Fruit fly (Drosophila melanogaster) whole organism, pupa: Measurements from ENCODE around the gene Arf4.
A peak's percentile ranks its signal among the peaks of the same experiment; 100 is the strongest.

Source experiments
- CG10348 ChIP-seq: fragments of 200-800 bp; sonication (Bioruptor generic); IDR thresholded peaks from 2 replicates; pipeline ENCODE4 v1.3.6; 2022; ENCODE audit warnings: missing biosample characterization, missing genetic modification characterization
- CG12605 ChIP-seq: fragments of 200-800 bp; sonication (Bioruptor generic); IDR thresholded peaks from 2 replicates; pipeline ENCODE4 v1.3.6; 2022; ENCODE audit warnings: missing biosample characterization, missing genetic modification characterization
- CG13204 ChIP-seq: fragments of 200-800 bp; sonication (Bioruptor generic); optimal IDR thresholded peaks from 2 replicates; lab custom pipeline; 2018; ENCODE audit warnings: missing biosample characterization, mild to moderate bottlenecking, missing genetic modification characterization, moderate library complexity
- CG14655 ChIP-seq: fragments of 200-800 bp; sonication (Bioruptor generic); optimal IDR thresholded peaks from 3 replicates; lab custom pipeline; 2017; ENCODE audit warnings: mild to moderate bottlenecking, missing biosample characterization, missing genetic modification reagents, missing genetic modification characterization
- CG15710 ChIP-seq: fragments of 200-800 bp; sonication (Bioruptor generic); optimal IDR thresholded peaks from 2 replicates; lab custom pipeline; 2018; ENCODE audit warnings: missing biosample characterization, mild to moderate bottlenecking, missing genetic modification characterization, moderate library complexity
- CG17806 ChIP-seq: fragments of 200-800 bp; sonication (Bioruptor generic); optimal IDR thresholded peaks from 2 replicates; lab custom pipeline; 2018; ENCODE audit warnings: missing biosample characterization, mild to moderate bottlenecking, missing genetic modification characterization, moderate library complexity
- CG32121 ChIP-seq: fragments of 200-800 bp; sonication (Bioruptor generic); IDR thresholded peaks from 2 replicates; pipeline ENCODE4 v1.3.6; 2022; ENCODE audit warnings: missing biosample characterization, missing genetic modification characterization
- CG34367 ChIP-seq: fragments of 200-800 bp; sonication (Bioruptor generic); optimal IDR thresholded peaks from 2 replicates; lab custom pipeline; 2018; ENCODE audit warnings: missing biosample characterization, mild to moderate bottlenecking, missing genetic modification characterization
- CG4496 ChIP-seq: fragments of 200-800 bp; sonication (Bioruptor generic); IDR thresholded peaks from 3 replicates; pipeline ENCODE4 v1.3.6; 2022; ENCODE audit warnings: missing biosample characterization, missing genetic modification characterization
- CG8159 ChIP-seq: fragments of 200-800 bp; sonication (Bioruptor generic); optimal IDR thresholded peaks from 3 replicates; lab custom pipeline; 2018; ENCODE audit warnings: missing biosample characterization, mild to moderate bottlenecking, missing genetic modification characterization, moderate library complexity
- CG8301 ChIP-seq: fragments of 200-800 bp; sonication (Bioruptor generic); optimal IDR thresholded peaks from 2 replicates; lab custom pipeline; 2018; ENCODE audit warnings: missing biosample characterization, mild to moderate bottlenecking, missing genetic modification characterization
- CG9948 ChIP-seq: fragments of 200-800 bp; sonication (Bioruptor generic); optimal IDR thresholded peaks from 2 replicates; lab custom pipeline; 2018; ENCODE audit warnings: missing biosample characterization, mild to moderate bottlenecking, missing genetic modification characterization, moderate library complexity
- D1 ChIP-seq: fragments of 200-800 bp; sonication (Bioruptor generic); optimal IDR thresholded peaks from 2 replicates; lab custom pipeline; 2018; ENCODE audit warnings: missing biosample characterization, mild to moderate bottlenecking, missing genetic modification characterization, moderate library complexity
- EcR ChIP-seq: fragments of 200-800 bp; sonication (Bioruptor generic); optimal IDR thresholded peaks from 3 replicates; lab custom pipeline; 2019; ENCODE audit warnings: missing biosample characterization, missing genetic modification characterization, mild to moderate bottlenecking, moderate library complexity, missing genetic modification reagents
- Ets98B ChIP-seq: fragments of 200-800 bp; sonication (Bioruptor generic); IDR thresholded peaks from 2 replicates; pipeline ENCODE4 v1.3.6; 2022; ENCODE audit warnings: missing biosample characterization, missing genetic modification characterization
- Pif1A ChIP-seq: fragments of 200-800 bp; sonication (Bioruptor generic); optimal IDR thresholded peaks from 3 replicates; lab custom pipeline; 2016; ENCODE audit warnings: missing biosample characterization, missing genetic modification characterization
- Pif1B ChIP-seq: fragments of 200-800 bp; sonication (Bioruptor generic); optimal IDR thresholded peaks from 3 replicates; lab custom pipeline; 2016; ENCODE audit warnings: missing biosample characterization, missing genetic modification characterization
- Snoo ChIP-seq: fragments of 200-800 bp; sonication (Bioruptor generic); optimal IDR thresholded peaks from 3 replicates; lab custom pipeline; 2017; ENCODE audit warnings: missing biosample characterization, mild to moderate bottlenecking, missing genetic modification characterization, inconsistent platforms
- fd96Ca ChIP-seq: fragments of 200-800 bp; sonication (Bioruptor generic); IDR thresholded peaks from 3 replicates; pipeline ENCODE4 v1.3.6; 2022; ENCODE audit warnings: missing biosample characterization, missing genetic modification characterization
- gl ChIP-seq: fragments of 200-800 bp; sonication (Bioruptor generic); optimal IDR thresholded peaks from 2 replicates; lab custom pipeline; 2018; ENCODE audit warnings: missing biosample characterization, mild to moderate bottlenecking, missing genetic modification characterization
- rn ChIP-seq: fragments of 200-800 bp; sonication (Bioruptor generic); IDR thresholded peaks from 2 replicates; pipeline ENCODE4 v1.3.6; 2022; ENCODE audit warnings: missing biosample characterization, missing genetic modification characterization

Gene Arf4

dm6 chr4:1123769-1124493, at the start of gene Arf4:
Gene Arf4, plus strand, starts transcription at chr4:1124167.
- TF ChIP-seq CG4496 (GFP tag; lab: Robert Waterston, UW) (no peak), CG10348 (GFP tag; lab: Robert Waterston, UW) (no peak), CG14655 (GFP tag; lab: Kevin White, UChicago) (no peak)

dm6 chr4:1084326-1085062, 39.5 kb upstream of the Arf4 start, which contains the start of gene Actbeta:
Gene Actbeta, minus strand, starts transcription at chr4:1084796.
- peak; percentile 61 for TF ChIP-seq D1 (tag; lab: Kevin White, UChicago)
- no peak for TF ChIP-seq CG8159 (tag; lab: Kevin White, UChicago)

- TF ChIP-seq CG13204 (GFP tag; lab: Kevin White, UChicago) (no peak), CG12605 (GFP tag; lab: Robert Waterston, UW) (no peak), CG9948 (tag; lab: Kevin White, UChicago) (no peak), EcR (GFP tag; lab: Kevin White, UChicago) (no peak), CG34367 (tag; lab: Kevin White, UChicago) (no peak), CG32121 (GFP tag; lab: Robert Waterston, UW) (no peak), Snoo (tag; lab: Kevin White, UChicago) (no peak), Pif1A (GFP tag; lab: Kevin White, UChicago) (no peak), gl (tag; lab: Kevin White, UChicago) (no peak), CG17806 (tag; lab: Kevin White, UChicago) (no peak), Ets98B (no peak), CG14655 (GFP tag; lab: Kevin White, UChicago) (no peak), CG15710 (tag; lab: Kevin White, UChicago) (no peak)
Observed at dm6 chr4:1088480-1088879, 35.5 kb upstream of the Arf4 start, which contains the start of gene sv. Gene sv, plus strand, starts transcription at chr4:1088798.

dm6 chr4:1090304-1090703, 33.7 kb upstream of the Arf4 start:
- TF ChIP-seq fd96Ca (GFP tag; lab: Robert Waterston, UW), result no peak
- no peak for TF ChIP-seq CG17806 (tag; lab: Kevin White, UChicago)
- TF ChIP-seq CG9948 (tag; lab: Kevin White, UChicago), result no peak
- no peak for TF ChIP-seq CG10348 (GFP tag; lab: Robert Waterston, UW)
- no peak for TF ChIP-seq EcR (GFP tag; lab: Kevin White, UChicago)
- TF ChIP-seq D1 (tag; lab: Kevin White, UChicago), result no peak
- no peak for TF ChIP-seq Pif1B (GFP tag; lab: Kevin White, UChicago)

dm6 chr4:1093446-1093845, 30.5 kb upstream of the Arf4 start:
- no peak for TF ChIP-seq fd96Ca (GFP tag; lab: Robert Waterston, UW)
- TF ChIP-seq CG4496 (GFP tag; lab: Robert Waterston, UW), result no peak
- no peak for TF ChIP-seq CG32121 (GFP tag; lab: Robert Waterston, UW)
- TF ChIP-seq CG14655 (GFP tag; lab: Kevin White, UChicago), result no peak
- no peak for TF ChIP-seq CG15710 (tag; lab: Kevin White, UChicago)
- no peak for TF ChIP-seq CG8301
- no peak for TF ChIP-seq D1 (tag; lab: Kevin White, UChicago)
- no peak for TF ChIP-seq Pif1B (GFP tag; lab: Kevin White, UChicago)
- no peak for TF ChIP-seq CG9948 (tag; lab: Kevin White, UChicago)
- no peak for TF ChIP-seq Pif1A (GFP tag; lab: Kevin White, UChicago)
- no peak for TF ChIP-seq EcR (GFP tag; lab: Kevin White, UChicago)

- TF ChIP-seq CG8159 (tag; lab: Kevin White, UChicago), result no peak
- no peak for TF ChIP-seq CG8301
- TF ChIP-seq CG10348 (GFP tag; lab: Robert Waterston, UW), result no peak
- no peak for TF ChIP-seq Snoo (tag; lab: Kevin White, UChicago)
Observed at dm6 chr4:1097608-1098262, 26.2 kb upstream of the Arf4 start.

dm6 chr4:1106114-1106513, 17.9 kb upstream of the Arf4 start:
- no peak for TF ChIP-seq rn (GFP tag; lab: Robert Waterston, UW)
- no peak for TF ChIP-seq CG15710 (tag; lab: Kevin White, UChicago)
- TF ChIP-seq CG14655 (GFP tag; lab: Kevin White, UChicago), result no peak
- TF ChIP-seq, all 21 proteins: peak for 0
